Worm (Caenorhabditis elegans) whole organism, late embryonic: ENCODE data around the gene Y38H6A.3.
"Not testable (repeated sequence)": the region's sequence is repeated elsewhere in the genome, so short reads cannot be mapped to it uniquely, and the experiment has no call there.

Source experiments
- Y22D7AL.16 ChIP-seq: sonication (generic microtip); optimal IDR thresholded peaks from 2 replicates; lab custom pipeline; 2016; ENCODE audit warnings: missing genetic modification characterization, missing compliant biosample characterization
- ahr-1 ChIP-seq: sonication (generic microtip); optimal IDR thresholded peaks from 2 replicates; lab custom pipeline; 2016; ENCODE audit warnings: missing genetic modification characterization, missing compliant biosample characterization
- ama-1 ChIP-seq: fragments of 150-350 bp; optimal IDR thresholded peaks from 2 replicates; lab custom pipeline; 2014
- ceh-14 ChIP-seq: sonication (generic microtip); optimal IDR thresholded peaks from 2 replicates; lab custom pipeline; 2016; ENCODE audit warnings: missing genotype, missing genetic modification characterization, missing compliant biosample characterization
- ceh-18 ChIP-seq: sonication (generic microtip); optimal IDR thresholded peaks from 2 replicates; lab custom pipeline; 2016; ENCODE audit warnings: missing genetic modification characterization, missing compliant biosample characterization
- ceh-31 ChIP-seq: sonication (generic microtip); optimal IDR thresholded peaks from 2 replicates; lab custom pipeline; 2016; ENCODE audit warnings: missing genetic modification characterization, missing compliant biosample characterization
- ceh-34 ChIP-seq: sonication (generic microtip); optimal IDR thresholded peaks from 2 replicates; lab custom pipeline; 2016; ENCODE audit warnings: mild to moderate bottlenecking, missing genetic modification characterization, missing compliant biosample characterization
- ceh-45 ChIP-seq: fragments of 200-800 bp; sonication (Bioruptor generic); IDR thresholded peaks from 2 replicates; pipeline ENCODE4 v1.3.6; 2022; ENCODE audit warnings: missing genetic modification reagents, missing genetic modification characterization, missing compliant biosample characterization
- ceh-6 ChIP-seq: fragments of 200-800 bp; sonication (Bioruptor generic); optimal IDR thresholded peaks from 2 replicates; lab custom pipeline; 2018; ENCODE audit warnings: mild to moderate bottlenecking, missing genetic modification characterization, missing compliant biosample characterization
- ceh-9 ChIP-seq: sonication (generic microtip); optimal IDR thresholded peaks from 2 replicates; lab custom pipeline; 2016; ENCODE audit warnings: mild to moderate bottlenecking, missing genetic modification characterization, inconsistent platforms, missing compliant biosample characterization
- che-1 ChIP-seq: sonication (generic microtip); optimal IDR thresholded peaks from 2 replicates; lab custom pipeline; 2016; ENCODE audit warnings: mild to moderate bottlenecking, missing genetic modification characterization, missing compliant biosample characterization
- elt-4 ChIP-seq: sonication (generic microtip); optimal IDR thresholded peaks from 2 replicates; lab custom pipeline; 2016; ENCODE audit warnings: missing genetic modification characterization, missing compliant biosample characterization
- ets-4 ChIP-seq: sonication (generic microtip); optimal IDR thresholded peaks from 2 replicates; lab custom pipeline; 2016; ENCODE audit warnings: missing genetic modification characterization, missing compliant biosample characterization
- eyg-1 ChIP-seq: sonication (generic microtip); optimal IDR thresholded peaks from 2 replicates; lab custom pipeline; 2016; ENCODE audit warnings: missing genotype, missing genetic modification characterization, missing compliant biosample characterization
- fax-1 ChIP-seq: sonication (generic microtip); optimal IDR thresholded peaks from 2 replicates; lab custom pipeline; 2016; ENCODE audit warnings: missing genotype, missing genetic modification characterization, missing compliant biosample characterization
- gmeb-2 ChIP-seq: sonication (generic microtip); optimal IDR thresholded peaks from 2 replicates; lab custom pipeline; 2016; ENCODE audit warnings: missing genetic modification characterization, inconsistent platforms, missing compliant biosample characterization
- hlh-13 ChIP-seq: fragments of 200-800 bp; sonication (Bioruptor generic); optimal IDR thresholded peaks from 2 replicates; lab custom pipeline; 2018; ENCODE audit warnings: mild to moderate bottlenecking, missing genetic modification characterization, missing compliant biosample characterization
- hlh-15 ChIP-seq: sonication (generic microtip); optimal IDR thresholded peaks from 2 replicates; lab custom pipeline; 2016; ENCODE audit warnings: missing genetic modification characterization, missing compliant biosample characterization
- hlh-30 ChIP-seq: sonication (generic microtip); optimal IDR thresholded peaks from 2 replicates; lab custom pipeline; 2017; ENCODE audit warnings: antibody characterized with exemption, missing genetic modification characterization, missing compliant biosample characterization; ENCODE audit not compliant: insufficient read depth
- hlh-6 ChIP-seq: sonication (generic microtip); optimal IDR thresholded peaks from 2 replicates; lab custom pipeline; 2016; ENCODE audit warnings: missing genotype, missing genetic modification characterization, missing compliant biosample characterization
- hlh-8 ChIP-seq: sonication (generic microtip); optimal IDR thresholded peaks from 2 replicates; lab custom pipeline; 2016; ENCODE audit warnings: missing genotype, missing genetic modification characterization, missing compliant biosample characterization
- lin-11 ChIP-seq: fragments of 200-800 bp; sonication (Bioruptor generic); optimal IDR thresholded peaks from 2 replicates; lab custom pipeline; 2018; ENCODE audit warnings: mild to moderate bottlenecking, missing genetic modification characterization, missing compliant biosample characterization
- nfya-1 ChIP-seq: sonication (generic microtip); optimal IDR thresholded peaks from 2 replicates; lab custom pipeline; 2017; ENCODE audit warnings: missing genetic modification characterization, mild to moderate bottlenecking, missing compliant biosample characterization, antibody characterized with exemption, moderate library complexity
- npax-4 ChIP-seq: sonication (generic microtip); optimal IDR thresholded peaks from 2 replicates; lab custom pipeline; 2016; ENCODE audit warnings: missing genetic modification characterization, missing compliant biosample characterization
- pag-3 ChIP-seq: sonication (generic microtip); optimal IDR thresholded peaks from 2 replicates; lab custom pipeline; 2016; ENCODE audit warnings: missing compliant biosample characterization, missing genetic modification characterization, borderline replicate concordance
- pat-9 ChIP-seq: fragments of 200-800 bp; sonication (Bioruptor generic); optimal IDR thresholded peaks from 2 replicates; lab custom pipeline; 2018; ENCODE audit warnings: mild to moderate bottlenecking, missing genetic modification characterization, moderate library complexity, missing compliant biosample characterization
- pax-1 ChIP-seq: fragments of 150-350 bp; optimal IDR thresholded peaks from 2 replicates; lab custom pipeline; 2014; ENCODE audit warnings: missing biosample characterization, missing genetic modification characterization
- pha-4 ChIP-seq: fragments of 150-350 bp; optimal IDR thresholded peaks from 2 replicates; lab custom pipeline; 2018; ENCODE audit warnings: missing biosample characterization, missing genetic modification reagents, missing genetic modification characterization
- pqm-1 ChIP-seq: sonication (generic microtip); optimal IDR thresholded peaks from 2 replicates; lab custom pipeline; 2016; ENCODE audit warnings: missing genetic modification characterization, missing compliant biosample characterization
- pros-1 ChIP-seq: fragments of 150-350 bp; optimal IDR thresholded peaks from 2 replicates; lab custom pipeline; 2014; ENCODE audit warnings: missing biosample characterization, missing genetic modification reagents, missing genetic modification characterization
- ref-2 ChIP-seq: sonication (generic microtip); optimal IDR thresholded peaks from 2 replicates; lab custom pipeline; 2016; ENCODE audit warnings: missing genetic modification characterization, missing compliant biosample characterization
- sox-2 ChIP-seq: fragments of 200-800 bp; sonication (Bioruptor generic); IDR thresholded peaks from 2 replicates; pipeline ENCODE4 v1.3.6; 2022; ENCODE audit warnings: missing genetic modification reagents, missing genetic modification characterization, missing compliant biosample characterization
- ttx-3 ChIP-seq: sonication (generic microtip); optimal IDR thresholded peaks from 2 replicates; lab custom pipeline; 2016; ENCODE audit warnings: missing genetic modification reagents, missing genetic modification characterization, missing compliant biosample characterization
- unc-42 ChIP-seq: sonication (generic microtip); optimal IDR thresholded peaks from 2 replicates; lab custom pipeline; 2016; ENCODE audit warnings: missing genotype, missing genetic modification characterization, missing compliant biosample characterization
- unc-55 ChIP-seq: sonication (generic microtip); optimal IDR thresholded peaks from 2 replicates; lab custom pipeline; 2017; ENCODE audit warnings: missing biosample characterization, missing genetic modification reagents, missing genetic modification characterization
- zip-5 ChIP-seq: sonication (generic microtip); optimal IDR thresholded peaks from 2 replicates; lab custom pipeline; 2016; ENCODE audit warnings: missing genetic modification characterization, missing compliant biosample characterization

Gene Y38H6A.3

ce11 chrV:20344889-20345288 is at the start of gene Y38H6A.3:
TSS of gene Y38H6A.3 (plus strand) at chrV:20345189.
- no peak for TF ChIP-seq fax-1 (tag; lab: Kevin White, UChicago)
- no peak for TF ChIP-seq ahr-1 (tag; lab: Kevin White, UChicago)
- no peak for TF ChIP-seq ets-4 (tag; lab: Kevin White, UChicago)
- no peak for TF ChIP-seq zip-5 (tag; lab: Kevin White, UChicago)
- no peak for TF ChIP-seq sox-2
- no peak for TF ChIP-seq ceh-6 (GFP tag; lab: Kevin White, UChicago)
- TF ChIP-seq eyg-1: no peak
- TF ChIP-seq hlh-30 (tag; lab: Kevin White, UChicago): no peak
- TF ChIP-seq ceh-31 (tag; lab: Kevin White, UChicago): no peak
- no peak for TF ChIP-seq ttx-3 (tag; lab: Kevin White, UChicago)
- TF ChIP-seq ceh-9 (tag; lab: Kevin White, UChicago): no peak
- no peak for TF ChIP-seq pat-9 (tag; lab: Kevin White, UChicago)
- TF ChIP-seq hlh-8 (tag; lab: Kevin White, UChicago): no peak
- TF ChIP-seq Y22D7AL.16: no peak
- no peak for TF ChIP-seq pag-3 (tag; lab: Kevin White, UChicago)
- no peak for TF ChIP-seq pha-4

ce11 chrV:20297650-20298049 is 47.3 kb upstream of the Y38H6A.3 start, which contains the start of gene ZC15.5:
TSS of gene ZC15.5 (plus strand) at chrV:20297950.
- TF ChIP-seq pqm-1 (no peak), ama-1 (lab: Kevin White, UChicago) (no peak), Y22D7AL.16 (no peak), ceh-34 (tag; lab: Kevin White, UChicago) (no peak), gmeb-2 (tag; lab: Kevin White, UChicago) (no peak), unc-42 (tag; lab: Kevin White, UChicago) (no peak), ceh-14 (tag; lab: Kevin White, UChicago) (no peak), hlh-8 (tag; lab: Kevin White, UChicago) (no peak), hlh-30 (tag; lab: Kevin White, UChicago) (no peak), eyg-1 (no peak), fax-1 (tag; lab: Kevin White, UChicago) (no peak), pros-1 (tag; lab: Kevin White, UChicago) (no peak), pax-1 (tag; lab: Kevin White, UChicago) (no peak), lin-11 (tag; lab: Kevin White, UChicago) (no peak)

ce11 chrV:20303288-20303687 is 41.7 kb upstream of the Y38H6A.3 start, which contains the start of gene ZC15.3:
TSS of gene ZC15.3 (plus strand) at chrV:20303588.
- TF ChIP-seq hlh-15 (tag; lab: Kevin White, UChicago); ref-2 (tag; lab: Kevin White, UChicago); ceh-18: not testable (repeated sequence)

DNA sequence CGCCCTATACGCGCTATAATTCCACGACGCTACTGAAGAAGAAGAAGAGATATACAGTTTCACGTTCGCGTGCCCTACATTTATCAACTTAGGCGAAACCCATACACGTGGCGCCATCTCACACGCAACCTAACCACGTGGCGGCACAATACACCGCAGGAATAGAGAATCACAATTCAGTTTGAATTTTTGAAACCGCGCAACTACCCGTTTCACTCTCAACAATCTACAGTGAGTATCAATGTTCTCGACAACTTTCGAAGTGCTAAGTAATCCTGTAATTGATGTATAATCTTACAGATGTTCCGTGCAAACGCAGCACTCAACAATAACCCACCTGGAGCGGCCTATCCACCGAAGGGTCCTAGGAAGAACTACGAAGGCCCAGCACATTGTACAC is 39.2 kb upstream of the Y38H6A.3 start, which contains the start of gene ZC15.1:
ZC15.1 (plus strand) TSS at position 301 of the 400 bp plus-strand sequence.
- no peak for TF ChIP-seq hlh-8 (tag; lab: Kevin White, UChicago)
- TF ChIP-seq ceh-45 (GFP tag; lab: Robert Waterston, UW): no peak
- TF ChIP-seq hlh-13 (GFP tag; lab: Kevin White, UChicago): no peak
- no peak for TF ChIP-seq hlh-15 (tag; lab: Kevin White, UChicago)
- no peak for TF ChIP-seq zip-5 (tag; lab: Kevin White, UChicago)

ce11 chrV:20310575-20310974 is 34.4 kb upstream of the Y38H6A.3 start, which contains the start of gene ZC15.10:
TSS of gene ZC15.10 (plus strand) at chrV:20310736.
- TF ChIP-seq unc-55 (GFP tag; lab: Kevin White, UChicago) (no peak), npax-4 (tag; lab: Kevin White, UChicago) (no peak), nfya-1 (tag; lab: Kevin White, UChicago) (no peak), hlh-13 (GFP tag; lab: Kevin White, UChicago) (no peak), elt-4 (tag; lab: Kevin White, UChicago) (no peak), che-1 (no peak), hlh-6 (tag; lab: Kevin White, UChicago) (no peak)
